Worm (Caenorhabditis elegans) whole organism, L1 larva: ENCODE results near the gene Y75B12B.3.
"Not testable (repeated sequence)": the region's sequence is repeated elsewhere in the genome, so short reads cannot be mapped to it uniquely, and the experiment has no call there.

ENCODE experiments used
- alr-1 ChIP-seq: fragments of 200-800 bp; sonication (Bioruptor generic); optimal IDR thresholded peaks from 2 replicates; lab custom pipeline; 2018; ENCODE audit warnings: borderline replicate concordance, mild to moderate bottlenecking, missing genetic modification characterization, missing compliant biosample characterization
- ceh-82 ChIP-seq, 3 experiments: fragments of 150-350 bp in 1 of 3; sonication (generic microtip) in 2 of 3; optimal IDR thresholded peaks; 2 replicates each; lab custom pipeline; 2014 to 2017; ENCODE audit warnings: missing biosample characterization in 3 of 3, missing genetic modification characterization in 3 of 3
- ceh-88 ChIP-seq: fragments of 200-800 bp; sonication (Bioruptor generic); IDR thresholded peaks from 2 replicates; pipeline ENCODE4 v1.3.6; 2022; ENCODE audit warnings: missing genetic modification characterization, missing compliant biosample characterization
- ceh-90 ChIP-seq: sonication (generic microtip); optimal IDR thresholded peaks from 2 replicates; lab custom pipeline; 2016; ENCODE audit warnings: missing genetic modification characterization, missing compliant biosample characterization
- fkh-10 ChIP-seq: sonication (generic microtip); optimal IDR thresholded peaks from 2 replicates; lab custom pipeline; 2017; ENCODE audit warnings: missing biosample characterization, missing genetic modification reagents, missing genetic modification characterization
- lin-39 ChIP-seq: fragments of 150-350 bp; optimal IDR thresholded peaks from 2 replicates; lab custom pipeline; 2014; ENCODE audit warnings: missing biosample characterization, missing genetic modification reagents, missing genetic modification characterization
- nhr-12 ChIP-seq: sonication (generic microtip); optimal IDR thresholded peaks from 2 replicates; lab custom pipeline; 2017; ENCODE audit warnings: missing biosample characterization, missing genetic modification characterization
- nhr-237 ChIP-seq: fragments of 150-350 bp; optimal IDR thresholded peaks from 2 replicates; lab custom pipeline; 2014; ENCODE audit warnings: missing biosample characterization, missing genetic modification characterization
- nhr-76 ChIP-seq: sonication (generic microtip); optimal IDR thresholded peaks from 2 replicates; lab custom pipeline; 2017; ENCODE audit warnings: missing biosample characterization, missing genetic modification characterization
- nhr-77 ChIP-seq: fragments of 150-350 bp; optimal IDR thresholded peaks from 2 replicates; lab custom pipeline; 2014; ENCODE audit warnings: missing biosample characterization, missing genetic modification characterization
- rnt-1 ChIP-seq: sonication (generic microtip); optimal IDR thresholded peaks from 2 replicates; lab custom pipeline; 2016; ENCODE audit warnings: mild to moderate bottlenecking, missing genetic modification characterization, moderate library complexity, missing compliant biosample characterization

DNA sequence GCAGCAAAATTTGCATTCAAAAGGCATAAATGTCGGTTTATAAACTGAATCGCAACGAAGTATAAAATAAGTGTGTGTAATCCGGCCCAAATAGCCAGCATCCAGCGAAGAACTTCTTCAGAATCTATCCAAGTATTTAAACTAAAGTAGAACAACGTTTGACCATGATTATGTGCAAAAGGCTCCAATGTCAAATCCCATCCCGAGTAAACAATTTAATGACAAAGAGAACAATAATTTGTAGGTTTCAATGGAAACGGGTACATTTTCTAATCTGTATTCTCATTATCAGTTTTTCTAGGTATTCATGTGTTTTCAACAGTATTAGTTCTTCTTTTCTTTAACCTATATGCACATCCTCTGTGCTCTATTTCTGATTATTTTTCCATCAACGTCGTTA is 21.6 kb upstream of the Y75B12B.3 start, which contains the start of gene C41G6.12:
- TF ChIP-seq nhr-237; lin-39 (tag; lab: Kevin White, UChicago); nhr-76 (tag; lab: Kevin White, UChicago); fkh-10 (GFP tag; lab: Kevin White, UChicago); ceh-90; nhr-12 (tag; lab: Kevin White, UChicago); ceh-88 (GFP tag; lab: Robert Waterston, UW); ceh-82 (tag; optimal IDR thresholded peaks at IDR 0.05; lab: Kevin White, UChicago); rnt-1 (tag; lab: Kevin White, UChicago); nhr-77 (tag; lab: Kevin White, UChicago); alr-1 (tag; lab: Kevin White, UChicago): not testable (repeated sequence)
